Worm (Caenorhabditis elegans) whole organism, late embryonic: ENCODE measurements around the gene rom-2.

Experiments
- ceh-24 ChIP-seq: sonication (generic microtip); optimal IDR thresholded peaks from 2 replicates; lab custom pipeline; 2016; ENCODE audit warnings: mild to moderate bottlenecking, missing genetic modification characterization, missing compliant biosample characterization
- ceh-34 ChIP-seq: sonication (generic microtip); optimal IDR thresholded peaks from 2 replicates; lab custom pipeline; 2016; ENCODE audit warnings: mild to moderate bottlenecking, missing genetic modification characterization, missing compliant biosample characterization
- elt-2 ChIP-seq: sonication (generic microtip); optimal IDR thresholded peaks from 2 replicates; lab custom pipeline; 2016; ENCODE audit warnings: missing genetic modification reagents, missing genetic modification characterization, missing compliant biosample characterization
- ets-4 ChIP-seq: sonication (generic microtip); optimal IDR thresholded peaks from 2 replicates; lab custom pipeline; 2016; ENCODE audit warnings: missing genetic modification characterization, missing compliant biosample characterization
- hlh-30 ChIP-seq: sonication (generic microtip); optimal IDR thresholded peaks from 2 replicates; lab custom pipeline; 2017; ENCODE audit warnings: antibody characterized with exemption, missing genetic modification characterization, missing compliant biosample characterization; ENCODE audit not compliant: insufficient read depth
- lim-6 ChIP-seq: sonication (generic microtip); optimal IDR thresholded peaks from 2 replicates; lab custom pipeline; 2016; ENCODE audit warnings: missing genetic modification characterization, missing compliant biosample characterization
- lin-11 ChIP-seq: fragments of 200-800 bp; sonication (Bioruptor generic); optimal IDR thresholded peaks from 2 replicates; lab custom pipeline; 2018; ENCODE audit warnings: mild to moderate bottlenecking, missing genetic modification characterization, missing compliant biosample characterization
- nfya-1 ChIP-seq: sonication (generic microtip); optimal IDR thresholded peaks from 2 replicates; lab custom pipeline; 2017; ENCODE audit warnings: missing genetic modification characterization, mild to moderate bottlenecking, missing compliant biosample characterization, antibody characterized with exemption, moderate library complexity
- nhr-11 ChIP-seq: fragments of 150-350 bp; optimal IDR thresholded peaks from 2 replicates; lab custom pipeline; 2014; ENCODE audit warnings: missing biosample characterization, missing genetic modification characterization
- odd-2 ChIP-seq: sonication (generic microtip); optimal IDR thresholded peaks from 2 replicates; lab custom pipeline; 2017; ENCODE audit warnings: antibody characterized with exemption, mild to moderate bottlenecking, missing genetic modification characterization, missing compliant biosample characterization
- pha-4 ChIP-seq: fragments of 150-350 bp; optimal IDR thresholded peaks from 2 replicates; lab custom pipeline; 2018; ENCODE audit warnings: missing biosample characterization, missing genetic modification reagents, missing genetic modification characterization
- tbx-2 ChIP-seq: sonication (generic microtip); optimal IDR thresholded peaks from 2 replicates; lab custom pipeline; 2016; ENCODE audit warnings: missing genetic modification characterization, missing compliant biosample characterization
- unc-55 ChIP-seq: sonication (generic microtip); optimal IDR thresholded peaks from 2 replicates; lab custom pipeline; 2017; ENCODE audit warnings: missing biosample characterization, missing genetic modification reagents, missing genetic modification characterization

ce11 chrIII:9564410-9564809, 31.1 kb downstream of the rom-2 start, which contains the start of gene C48B4.10:
- TF ChIP-seq pha-4 (tag; lab: Kevin White, UChicago) (no peak), elt-2 (tag; lab: Kevin White, UChicago) (no peak), lin-11 (tag; lab: Kevin White, UChicago) (no peak), hlh-30 (no peak), ceh-34 (tag; lab: Kevin White, UChicago) (no peak), nfya-1 (tag; lab: Kevin White, UChicago) (no peak), ceh-24 (no peak), nhr-11 (tag; lab: Kevin White, UChicago) (no peak), lim-6 (tag; lab: Kevin White, UChicago) (no peak), unc-55 (GFP tag; lab: Kevin White, UChicago) (no peak), odd-2 (tag; lab: Kevin White, UChicago) (no peak), ets-4 (tag; lab: Kevin White, UChicago) (no peak), tbx-2 (tag; lab: Kevin White, UChicago) (no peak)
